Fruit fly (Drosophila melanogaster) whole organism, larva: ENCODE results near the gene Ada2a.

ENCODE experiments used
- noc ChIP-seq: fragments of 200-800 bp; sonication (Bioruptor generic); optimal IDR thresholded peaks from 3 replicates; lab custom pipeline; 2019; ENCODE audit warnings: missing biosample characterization, mild to moderate bottlenecking, missing genetic modification characterization, moderate library complexity

Gene Ada2a

dm6 chr3R:18255281-18255680 is at the start of gene Ada2a, which contains the start of the genes Polr2D, Tgs1 and moi:
TSS of gene Ada2a (minus strand) at chr3R:18255487.
TSS of gene Polr2D (minus strand) at chr3R:18255487.
TSS of gene Tgs1 (plus strand) at chr3R:18255530.
TSS of gene moi (plus strand) at chr3R:18255530.
- no peak for TF ChIP-seq noc (tag; lab: Kevin White, UChicago)

DNA sequence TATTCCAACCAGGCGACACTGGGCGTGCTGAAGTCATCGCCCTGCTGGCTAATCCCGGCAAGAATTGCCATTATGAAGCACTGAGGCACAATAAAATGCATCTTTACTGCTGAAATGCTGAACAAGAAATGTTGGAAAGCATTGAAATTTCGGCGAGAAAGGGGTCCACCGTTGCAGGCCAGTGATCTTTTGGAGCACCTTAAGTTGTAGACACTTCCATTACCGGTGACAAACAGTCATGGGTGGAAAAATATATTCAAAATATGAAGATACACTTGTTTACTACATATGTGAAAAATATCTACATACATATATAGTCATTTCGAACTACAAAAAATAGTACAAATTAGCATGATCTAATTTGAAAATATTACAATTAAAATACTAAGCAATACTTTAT is 47.5 kb upstream of the Ada2a start, which contains the start of gene CG7126:
TSS of gene CG7126 (minus strand) at position 101 of the 400 bp plus-strand sequence.
- no peak for TF ChIP-seq noc (tag; lab: Kevin White, UChicago)

DNA sequence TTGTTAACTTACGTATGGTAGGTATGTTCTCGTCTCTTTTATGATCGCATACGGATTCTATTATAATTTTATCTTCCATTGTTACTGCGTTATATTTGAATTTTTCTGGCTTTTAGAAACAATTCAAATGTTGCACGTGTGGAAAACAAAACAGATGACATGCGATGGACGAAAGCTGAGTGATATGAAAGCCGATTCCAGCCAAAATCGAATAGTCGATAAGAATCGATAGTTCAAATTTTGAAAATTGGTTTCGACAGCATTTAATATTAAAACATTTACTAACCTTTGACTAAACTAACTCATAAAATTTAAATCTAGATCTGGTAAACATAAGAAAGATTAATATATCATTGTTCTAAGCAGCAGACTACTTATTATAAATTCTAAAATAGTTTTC is 46.3 kb upstream of the Ada2a start, which contains the start of gene Polr1E:
TSS of gene Polr1E (minus strand) at position 160 of the 400 bp plus-strand sequence.
- no peak for TF ChIP-seq noc (tag; lab: Kevin White, UChicago)

DNA sequence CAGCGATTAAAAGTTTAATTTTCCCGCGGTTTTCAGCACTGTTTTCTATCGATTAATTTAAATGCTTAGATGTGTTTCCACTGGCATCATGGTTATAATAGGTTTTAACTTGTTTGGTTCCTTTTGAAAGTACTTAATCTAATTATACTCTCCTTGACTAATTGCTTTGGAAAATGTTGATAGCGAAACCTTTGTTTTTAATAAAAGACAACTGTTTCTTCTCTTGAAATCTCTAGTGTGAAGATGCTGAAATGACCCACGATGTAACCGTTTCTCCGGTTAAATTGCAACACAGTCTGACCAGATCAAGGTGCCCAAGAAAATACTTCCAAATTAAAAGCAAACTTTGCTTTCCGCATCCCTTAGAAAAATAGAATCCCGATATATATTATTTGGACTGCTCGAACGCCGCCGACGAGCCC is 43.6 kb upstream of the Ada2a start, which contains the start of gene Dlc90F:
TSS of gene Dlc90F (plus strand) at position 330 of the 422 bp plus-strand sequence.
- TF ChIP-seq noc (tag; lab: Kevin White, UChicago) = peak; percentile 6

- peak; percentile 30 for TF ChIP-seq noc (tag; lab: Kevin White, UChicago)
Measured at dm6 chr3R:18298298-18298899, 43.1 kb upstream of the Ada2a start.

- no peak for TF ChIP-seq noc (tag; lab: Kevin White, UChicago)
Measured at dm6 chr3R:18297444-18298297, 42.4 kb upstream of the Ada2a start.

dm6 chr3R:18296737-18297136 is 41.5 kb upstream of the Ada2a start:
- TF ChIP-seq noc (tag; lab: Kevin White, UChicago) = no peak

dm6 chr3R:18296084-18296483 is 40.8 kb upstream of the Ada2a start:
- no peak for TF ChIP-seq noc (tag; lab: Kevin White, UChicago)

dm6 chr3R:18295262-18295944 is 40.1 kb upstream of the Ada2a start:
- no peak for TF ChIP-seq noc (tag; lab: Kevin White, UChicago)

dm6 chr3R:18294488-18294887 is 39.2 kb upstream of the Ada2a start:
- no peak for TF ChIP-seq noc (tag; lab: Kevin White, UChicago)

DNA sequence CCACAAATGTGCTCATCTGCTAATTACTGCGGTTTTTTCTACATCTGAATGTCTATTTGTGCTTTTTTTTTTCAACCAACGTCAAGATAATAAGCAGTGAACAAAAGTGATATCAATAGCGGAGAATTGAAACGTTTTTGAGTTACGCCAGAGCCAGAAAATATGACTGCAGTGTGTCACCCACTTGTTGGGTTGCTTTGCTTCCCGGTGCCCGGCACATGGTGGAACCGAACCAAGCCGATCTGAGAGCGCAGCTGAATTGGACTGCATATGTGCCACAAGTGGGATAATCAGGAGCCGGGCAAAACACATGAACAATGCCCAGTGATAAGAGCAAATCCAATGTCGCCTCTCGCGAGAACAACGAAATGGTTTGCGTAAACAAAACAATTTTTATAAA is 37.1 kb upstream of the Ada2a start:
- no peak for TF ChIP-seq noc (tag; lab: Kevin White, UChicago)

dm6 chr3R:18291831-18292230 is 36.5 kb upstream of the Ada2a start:
- peak; percentile 62 for TF ChIP-seq noc (tag; lab: Kevin White, UChicago)

DNA sequence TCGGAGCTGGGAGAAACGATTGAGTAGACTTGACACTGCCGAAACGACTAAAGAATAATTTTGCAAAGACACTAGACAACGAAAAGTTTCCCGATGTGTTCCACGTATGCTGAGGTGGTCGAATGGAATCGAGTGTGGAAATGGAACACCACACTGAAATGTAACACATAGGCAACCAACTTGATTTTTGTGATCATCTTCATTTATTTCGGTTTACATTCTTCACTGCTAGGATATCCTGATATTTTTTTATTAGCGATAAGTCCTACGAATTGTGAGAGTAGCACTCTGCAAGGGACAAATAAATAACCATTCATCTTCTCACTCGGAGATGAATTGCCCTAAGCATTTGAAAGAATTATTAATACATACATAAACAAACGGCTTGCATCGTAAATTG is 33.4 kb upstream of the Ada2a start, which contains the start of gene CG7131:
TSS of gene CG7131 (minus strand) at position 101 of the 400 bp plus-strand sequence.
- no peak for TF ChIP-seq noc (tag; lab: Kevin White, UChicago)

dm6 chr3R:18283441-18283840 is 28.2 kb upstream of the Ada2a start, which contains the start of the genes CG14312 and CG8064:
TSS of gene CG14312 (minus strand) at chr3R:18283528.
TSS of gene CG8064 (plus strand) at chr3R:18283660.
- TF ChIP-seq noc (tag; lab: Kevin White, UChicago) = no peak

- no peak for TF ChIP-seq noc (tag; lab: Kevin White, UChicago)
Measured at dm6 chr3R:18280866-18281473, 25.7 kb upstream of the Ada2a start.
